Fruit fly (Drosophila melanogaster) whole organism, wandering third instar larva: Measurements from ENCODE around the gene Hecw.

ENCODE experiments used
- Abd-B ChIP-seq: fragments of >200 bp; optimal IDR thresholded peaks from 2 replicates; lab custom pipeline; 2017; ENCODE audit warnings: missing biosample characterization, missing genetic modification characterization
- CG32264 ChIP-seq: fragments of 200-800 bp; sonication (Bioruptor generic); optimal IDR thresholded peaks from 2 replicates; lab custom pipeline; 2016; ENCODE audit warnings: missing biosample characterization, missing genetic modification characterization
- Dfd ChIP-seq: fragments of >200 bp; optimal IDR thresholded peaks from 2 replicates; lab custom pipeline; 2017; ENCODE audit warnings: missing biosample characterization, missing genetic modification characterization
- Dif ChIP-seq: fragments of 200-275, 200-300 bp; sonication (Bioruptor generic); optimal IDR thresholded peaks from 2 replicates; lab custom pipeline; 2018; ENCODE audit warnings: missing biosample characterization, missing genetic modification characterization; ENCODE audit not compliant: partially characterized antibody
- GATAd ChIP-seq: sonication (Bioruptor generic); optimal IDR thresholded peaks from 2 replicates; lab custom pipeline; 2016; ENCODE audit warnings: missing biosample characterization, missing genetic modification characterization
- HLH106 ChIP-seq: fragments of 200-800 bp; optimal IDR thresholded peaks from 3 replicates; lab custom pipeline; 2019; ENCODE audit warnings: missing biosample characterization, mild to moderate bottlenecking, missing genetic modification characterization, moderate library complexity
- Hnf4 ChIP-seq: fragments of 200-800 bp; sonication (Bioruptor generic); optimal IDR thresholded peaks from 2 replicates; lab custom pipeline; 2016; ENCODE audit warnings: missing biosample characterization, mild to moderate bottlenecking, missing genetic modification characterization
- Hr78 ChIP-seq: fragments of >200 bp; optimal IDR thresholded peaks from 2 replicates; lab custom pipeline; 2017; ENCODE audit warnings: missing biosample characterization, missing genetic modification characterization
- Hr83 ChIP-seq: fragments of 200-300 bp; sonication (Bioruptor generic); optimal IDR thresholded peaks from 2 replicates; lab custom pipeline; 2016; ENCODE audit warnings: missing biosample characterization, mild to moderate bottlenecking, missing genetic modification characterization, moderate library complexity; ENCODE audit not compliant: poor library complexity, severe bottlenecking
- Mio ChIP-seq: sonication (Bioruptor generic); optimal IDR thresholded peaks from 2 replicates; lab custom pipeline; 2016; ENCODE audit warnings: missing biosample characterization, missing genetic modification characterization
- Myc ChIP-seq: fragments of >200 bp; optimal IDR thresholded peaks from 2 replicates; lab custom pipeline; 2017
- N ChIP-seq: fragments of >200 bp; optimal IDR thresholded peaks from 2 replicates; lab custom pipeline; 2018; ENCODE audit warnings: missing biosample characterization, missing external identifiers, missing genetic modification characterization
- OdsH ChIP-seq: fragments of 200-800 bp; sonication (Bioruptor generic); optimal IDR thresholded peaks from 2 replicates; lab custom pipeline; 2016; ENCODE audit warnings: missing biosample characterization, mild to moderate bottlenecking, missing genetic modification characterization
- Rel ChIP-seq, 2 experiments: fragments of 200-800 bp; sonication (Bioruptor generic) in 1 of 2; optimal IDR thresholded peaks; 2 replicates in 1 of 2; 3 replicates in 1 of 2; lab custom pipeline; 2016 to 2019; ENCODE audit warnings: mild to moderate bottlenecking in 2 of 2, missing biosample characterization in 2 of 2, missing genetic modification characterization in 2 of 2, moderate library complexity in 1 of 2
- Sp1 ChIP-seq: fragments of 200-800 bp; sonication (Bioruptor generic); optimal IDR thresholded peaks from 3 replicates; lab custom pipeline; 2019; ENCODE audit warnings: missing biosample characterization, mild to moderate bottlenecking, missing genetic modification characterization, moderate library complexity
- Vsx2 ChIP-seq: fragments of 200-300, 225-300 bp; sonication (Bioruptor generic); optimal IDR thresholded peaks from 2 replicates; lab custom pipeline; 2018; ENCODE audit warnings: missing biosample characterization, missing genetic modification characterization; ENCODE audit not compliant: partially characterized antibody
- br ChIP-seq: fragments of 200-800 bp; sonication (Bioruptor generic); optimal IDR thresholded peaks from 2 replicates; lab custom pipeline; 2016; ENCODE audit warnings: missing biosample characterization, missing genetic modification characterization
- brk ChIP-seq: fragments of 200-800 bp; sonication (Bioruptor generic); optimal IDR thresholded peaks from 2 replicates; lab custom pipeline; 2016; ENCODE audit warnings: missing biosample characterization, mild to moderate bottlenecking, missing genetic modification characterization
- dl ChIP-seq, 2 experiments: fragments of 175-275, 200-275 bp in 1 of 2; fragments of 200-275 bp in 1 of 2; sonication (Bioruptor generic); optimal IDR thresholded peaks; lab custom pipeline; 2018; ENCODE audit warnings: mild to moderate bottlenecking in 2 of 2, missing biosample characterization in 2 of 2, missing genetic modification characterization in 2 of 2, moderate library complexity in 2 of 2; ENCODE audit not compliant: partially characterized antibody in 2 of 2, insufficient read depth in 1 of 2
- dmrt93B ChIP-seq: fragments of 200-800 bp; sonication (Bioruptor generic); optimal IDR thresholded peaks from 2 replicates; lab custom pipeline; 2018; ENCODE audit warnings: missing biosample characterization, mild to moderate bottlenecking, missing genetic modification characterization
- dsf ChIP-seq: sonication (Bioruptor generic); optimal IDR thresholded peaks from 2 replicates; lab custom pipeline; 2016; ENCODE audit warnings: missing biosample characterization, missing genetic modification characterization, borderline replicate concordance
- ey ChIP-seq: fragments of 200-800 bp; sonication (Bioruptor generic); optimal IDR thresholded peaks from 2 replicates; lab custom pipeline; 2016; ENCODE audit warnings: missing biosample characterization, missing genetic modification characterization
- foxo ChIP-seq, 2 experiments: fragments of 200-800 bp; sonication (Bioruptor generic); optimal IDR thresholded peaks; 2 replicates in 1 of 2; 3 replicates in 1 of 2; lab custom pipeline; 2016 to 2017; ENCODE audit warnings: missing biosample characterization in 2 of 2, missing genetic modification characterization in 2 of 2
- fru ChIP-seq: fragments of 200-800 bp; sonication (Bioruptor generic); optimal IDR thresholded peaks from 3 replicates; lab custom pipeline; 2016; ENCODE audit warnings: missing biosample characterization, mild to moderate bottlenecking, missing genetic modification characterization
- h ChIP-seq: fragments of 200-800 bp; sonication (Bioruptor generic); optimal IDR thresholded peaks from 3 replicates; lab custom pipeline; 2016; ENCODE audit warnings: missing biosample characterization, mild to moderate bottlenecking, missing genetic modification characterization
- jim ChIP-seq: fragments of 175-275, 200-325 bp; sonication (Bioruptor generic); optimal IDR thresholded peaks from 2 replicates; lab custom pipeline; 2016; ENCODE audit warnings: missing biosample characterization, mild to moderate bottlenecking, missing genetic modification characterization
- lola ChIP-seq: fragments of >200 bp; optimal IDR thresholded peaks from 2 replicates; lab custom pipeline; 2017; ENCODE audit warnings: missing biosample characterization, missing genetic modification characterization
- pan ChIP-seq: fragments of >200 bp; optimal IDR thresholded peaks from 2 replicates; lab custom pipeline; 2017
- psq ChIP-seq: fragments of 200-800 bp; sonication (Bioruptor generic); optimal IDR thresholded peaks from 3 replicates; lab custom pipeline; 2017; ENCODE audit warnings: missing biosample characterization, mild to moderate bottlenecking, missing genetic modification characterization, moderate library complexity
- rgr ChIP-seq: fragments of 200-800 bp; sonication (Bioruptor generic); optimal IDR thresholded peaks from 3 replicates; lab custom pipeline; 2016; ENCODE audit warnings: missing biosample characterization, mild to moderate bottlenecking, missing genetic modification characterization
- sv ChIP-seq: fragments of 200-800 bp; sonication (Bioruptor generic); optimal IDR thresholded peaks from 3 replicates; lab custom pipeline; 2016; ENCODE audit warnings: missing biosample characterization, missing genetic modification characterization
- tai ChIP-seq: sonication (Bioruptor generic); optimal IDR thresholded peaks from 2 replicates; lab custom pipeline; 2016; ENCODE audit warnings: missing biosample characterization, missing genetic modification characterization
- usp ChIP-seq: fragments of >200 bp; optimal IDR thresholded peaks from 2 replicates; lab custom pipeline; 2017; ENCODE audit warnings: missing biosample characterization, missing genetic modification characterization
- woc ChIP-seq: sonication (Bioruptor generic); optimal IDR thresholded peaks from 2 replicates; lab custom pipeline; 2016; ENCODE audit warnings: missing biosample characterization, mild to moderate bottlenecking, missing genetic modification characterization

Gene Hecw

dm6 chrX:9640690-9641149 lies 32.0 kb downstream of the Hecw start (continued):
- peak; percentile 51 for TF ChIP-seq Mio (GFP tag; lab: Kevin White, UChicago)
- no peak for TF ChIP-seq usp (GFP tag; lab: Kevin White, UChicago)
- no peak for TF ChIP-seq dl (GFP tag; optimal IDR thresholded peaks at IDR 0.05; lab: Kevin White, UChicago; ENCODE audit: insufficient read depth in 1 of 2, partially characterized antibody in 2 of 2)
- peak; percentile 93 for TF ChIP-seq sv (GFP tag; lab: Kevin White, UChicago)
- TF ChIP-seq GATAd (GFP tag; lab: Kevin White, UChicago), result no peak
- peak; percentile 89 for TF ChIP-seq Hnf4 (GFP tag; lab: Kevin White, UChicago)
- TF ChIP-seq Abd-B (GFP tag; lab: Kevin White, UChicago), result no peak
- TF ChIP-seq jim (GFP tag; lab: Kevin White, UChicago), result no peak
- TF ChIP-seq br (GFP tag; lab: Kevin White, UChicago), result peak; percentile 94
- TF ChIP-seq Hr78 (GFP tag; lab: Kevin White, UChicago), result no peak

- TF ChIP-seq woc (no peak), foxo (GFP tag; optimal IDR thresholded peaks at IDR 0.05; lab: Kevin White, UChicago) (peak in 1 of 2 experiments; percentile 52), fru (GFP tag; lab: Kevin White, UChicago) (peak; percentile 43), rgr (GFP tag; lab: Kevin White, UChicago) (peak; percentile 74), dmrt93B (GFP tag; lab: Kevin White, UChicago) (peak; percentile 29), Dif (GFP tag; lab: Kevin White, UChicago) (no peak), brk (GFP tag; lab: Kevin White, UChicago) (no peak), Vsx2 (GFP tag; lab: Kevin White, UChicago) (no peak), Hnf4 (GFP tag; lab: Kevin White, UChicago) (no peak), ey (GFP tag; lab: Kevin White, UChicago) (peak; percentile 38), pan (no peak), h (GFP tag; lab: Kevin White, UChicago) (peak; percentile 12), dl (GFP tag; optimal IDR thresholded peaks at IDR 0.05; lab: Kevin White, UChicago; ENCODE audit: insufficient read depth in 1 of 2, partially characterized antibody in 2 of 2) (no peak), OdsH (GFP tag; lab: Kevin White, UChicago) (peak; percentile 56), Rel (GFP tag; optimal IDR thresholded peaks at IDR 0.05; lab: Kevin White, UChicago) (no peak), Rel (tag; optimal IDR thresholded peaks at IDR 0.05; lab: Kevin White, UChicago) (no peak), Sp1 (GFP tag; lab: Kevin White, UChicago) (peak; percentile 67), HLH106 (tag; lab: Kevin White, UChicago) (peak; percentile 67), sv (GFP tag; lab: Kevin White, UChicago) (no peak), psq (GFP tag; lab: Kevin White, UChicago) (peak; percentile 39), lola (GFP tag; lab: Kevin White, UChicago) (no peak), N (GFP tag; lab: Kevin White, UChicago) (no peak), jim (GFP tag; lab: Kevin White, UChicago) (no peak), dsf (no peak), CG32264 (no peak), tai (no peak), Hr83 (GFP tag; lab: Kevin White, UChicago) (no peak)
These were observed 32.5 kb downstream of the Hecw start for dm6 chrX:9641184-9641772.

- no peak for TF ChIP-seq Hr83 (GFP tag; lab: Kevin White, UChicago)
- TF ChIP-seq Myc (lab: Kevin White, UChicago), result no peak
- TF ChIP-seq psq (GFP tag; lab: Kevin White, UChicago), result no peak
- TF ChIP-seq OdsH (GFP tag; lab: Kevin White, UChicago), result no peak
- TF ChIP-seq usp (GFP tag; lab: Kevin White, UChicago), result no peak
- no peak for TF ChIP-seq Dfd
These were observed 36.1 kb downstream of the Hecw start for dm6 chrX:9644828-9645227.
